Fruit fly (Drosophila melanogaster): ENCODE measurements around the gene Tsp.

The Tsp gene

dm6 chr2L:6649085-6649754 lies 59.7 kb downstream of the Tsp start, which contains the start of the genes CG31635 and Tango1 (continued):
- TF ChIP-seq CG10209 (GFP tag; optimal IDR thresholded peaks at IDR 0.05) (peak; percentile 7), abd-A (tag; optimal IDR thresholded peaks at IDR 0.05) (no peak), CG33557 (GFP tag; optimal IDR thresholded peaks at IDR 0.05) (no peak), gro (GFP tag; optimal IDR thresholded peaks at IDR 0.05) (peak; percentile 9), nerfin-1 (tag; optimal IDR thresholded peaks at IDR 0.05) (peak; percentile 46), CG33213 (GFP tag; optimal IDR thresholded peaks at IDR 0.05) (peak; percentile 31), stwl (tag; optimal IDR thresholded peaks at IDR 0.05) (peak; percentile 66), Dp (GFP tag; optimal IDR thresholded peaks at IDR 0.05) (peak; percentile 65), Awh (GFP tag; IDR thresholded peaks at IDR 0.05) (no peak), tll (GFP tag; optimal IDR thresholded peaks at IDR 0.05) (peak in 1 of 2 experiments; percentile 2), yki (optimal IDR thresholded peaks at IDR 0.05) (no peak), nmo (GFP tag; optimal IDR thresholded peaks at IDR 0.05) (peak; percentile 76), disco-r (GFP tag; optimal IDR thresholded peaks at IDR 0.05) (no peak), crp (GFP tag; optimal IDR thresholded peaks at IDR 0.05) (peak in 1 of 2 experiments; percentile 72), D19B (GFP tag; optimal IDR thresholded peaks at IDR 0.05) (no peak), Aef1 (GFP tag; IDR thresholded peaks at IDR 0.05) (peak; percentile 26; the same call in 1 of the 3 replicates), CG12155 (GFP tag; optimal IDR thresholded peaks at IDR 0.05) (peak; percentile 6), psq (GFP tag; optimal IDR thresholded peaks at IDR 0.05) (no peak), run (tag; optimal IDR thresholded peaks at IDR 0.05) (no peak), Nf-YC (tag; optimal IDR thresholded peaks at IDR 0.05) (no peak), CG14014 (GFP tag; IDR thresholded peaks at IDR 0.05) (no peak), BEAF-32 (GFP tag; optimal IDR thresholded peaks at IDR 0.05) (peak; percentile 50), en (GFP tag; optimal IDR thresholded peaks at IDR 0.05) (no peak), CG3995 (GFP tag; optimal IDR thresholded peaks at IDR 0.05) (no peak), Dll (GFP tag; IDR thresholded peaks at IDR 0.05; ENCODE audit: partially characterized antibody) (0 out of 4 replicates have a peak, but pooled peaks have one; percentile 20), jumu (GFP tag; optimal IDR thresholded peaks at IDR 0.05) (peak; percentile 24), Ets65A (GFP tag) (peak; percentile 80), Taf1 (GFP tag; IDR thresholded peaks at IDR 0.05) (no peak), chm (GFP tag; IDR thresholded peaks at IDR 0.05) (no peak), CG8765 (GFP tag; IDR thresholded peaks at IDR 0.05) (no peak), zen (tag; optimal IDR thresholded peaks at IDR 0.05) (peak; percentile 3), pan (optimal IDR thresholded peaks at IDR 0.05) (no peak), pan (GFP tag; optimal IDR thresholded peaks at IDR 0.05 in 1 of 2, IDR thresholded peaks at IDR 0.05 in 1 of 2) (peak in 1 of 2 experiments; percentile 12), MESR4 (GFP tag; optimal IDR thresholded peaks at IDR 0.05) (peak; percentile 89), CG4360 (GFP tag; IDR thresholded peaks at IDR 0.05) (no peak), lbe (GFP tag; optimal IDR thresholded peaks at IDR 0.05) (no peak), CHES-1-like (GFP tag; optimal IDR thresholded peaks at IDR 0.05) (peak; percentile 20), CG5180 (GFP tag; optimal IDR thresholded peaks at IDR 0.05) (no peak), CG12391 (tag; optimal IDR thresholded peaks at IDR 0.05) (peak; percentile 50), CG32532 (GFP tag; IDR thresholded peaks at IDR 0.05) (no peak), CG3065 (GFP tag; optimal IDR thresholded peaks at IDR 0.05) (no peak), CG9932 (GFP tag; IDR thresholded peaks at IDR 0.05) (0 out of 2 replicates have a peak, but pooled peaks have one; percentile 40), CG6765 (GFP tag; optimal IDR thresholded peaks at IDR 0.05) (no peak), Myb (GFP tag; optimal IDR thresholded peaks at IDR 0.05) (peak; percentile 30), Opbp (GFP tag; IDR thresholded peaks at IDR 0.05; ENCODE audit: partially characterized antibody) (0 out of 3 replicates have a peak, but pooled peaks have one; percentile 33), ftz-f1 (GFP tag; optimal IDR thresholded peaks at IDR 0.05) (peak; percentile 40), sug (tag; optimal IDR thresholded peaks at IDR 0.05) (peak; percentile 27), CG4282 (GFP tag; optimal IDR thresholded peaks at IDR 0.05) (no peak), Neu2 (GFP tag; optimal IDR thresholded peaks at IDR 0.05; ENCODE audit: borderline replicate concordance) (no peak), Poxn (GFP tag; IDR thresholded peaks at IDR 0.05) (no peak)
